Fruit fly (Drosophila melanogaster) whole organism, embryonic: ENCODE results near the gene Ctl1.

Source experiments
- ATbp ChIP-seq: fragments of 200-800 bp; sonication (Bioruptor generic); optimal IDR thresholded peaks from 2 replicates; lab custom pipeline; 2017; ENCODE audit warnings: missing biosample characterization, mild to moderate bottlenecking, missing genetic modification characterization, missing genetic modification reagents
- Asciz ChIP-seq: fragments of 200-800 bp; sonication (Bioruptor generic); optimal IDR thresholded peaks from 2 replicates; lab custom pipeline; 2017; ENCODE audit warnings: missing biosample characterization, mild to moderate bottlenecking, missing genetic modification characterization, missing genetic modification reagents
- Blimp-1 ChIP-seq: fragments of 200-800 bp; sonication (Bioruptor generic); optimal IDR thresholded peaks from 3 replicates; lab custom pipeline; 2018; ENCODE audit warnings: missing biosample characterization, missing genetic modification characterization, mild to moderate bottlenecking, moderate library complexity, missing genetic modification reagents
- CG1024 ChIP-seq: fragments of 200-800 bp; sonication (Bioruptor generic); IDR thresholded peaks from 2 replicates; pipeline ENCODE4 v1.3.6; 2022; ENCODE audit warnings: missing biosample characterization, missing genetic modification characterization
- CG10321 ChIP-seq: fragments of 200-800 bp; sonication (Bioruptor generic); IDR thresholded peaks from 2 replicates; pipeline ENCODE4 v1.3.6; 2022; ENCODE audit warnings: missing biosample characterization, missing genetic modification characterization
- CG10366 ChIP-seq: fragments of 200-800 bp; sonication (Bioruptor generic); IDR thresholded peaks from 2 replicates; pipeline ENCODE4 v1.3.6; 2022; ENCODE audit warnings: missing biosample characterization, missing genetic modification characterization
- CG10462 ChIP-seq: fragments of 200-800 bp; sonication (Bioruptor generic); optimal IDR thresholded peaks from 2 replicates; lab custom pipeline; 2016; ENCODE audit warnings: missing biosample characterization, missing genetic modification characterization
- CG11504 ChIP-seq: fragments of 200-800 bp; sonication (Bioruptor generic); optimal IDR thresholded peaks from 3 replicates; lab custom pipeline; 2019; ENCODE audit warnings: missing biosample characterization, mild to moderate bottlenecking, missing genetic modification characterization, moderate library complexity
- CG11696 ChIP-seq: fragments of 200-800 bp; sonication (Bioruptor generic); IDR thresholded peaks from 2 replicates; pipeline ENCODE4 v1.3.6; 2022; ENCODE audit warnings: missing biosample characterization, missing genetic modification characterization
- CG12071 ChIP-seq: fragments of 200-800 bp; sonication (Bioruptor generic); optimal IDR thresholded peaks from 3 replicates; lab custom pipeline; 2018; ENCODE audit warnings: missing biosample characterization, mild to moderate bottlenecking, missing genetic modification characterization
- CG14667 ChIP-seq: fragments of 200-800 bp; sonication (Bioruptor generic); IDR thresholded peaks from 2 replicates; pipeline ENCODE4 v1.3.6; 2022; ENCODE audit warnings: missing biosample characterization, missing genetic modification characterization
- CG1529 ChIP-seq: fragments of 200-800 bp; sonication (Bioruptor generic); optimal IDR thresholded peaks from 3 replicates; lab custom pipeline; 2018; ENCODE audit warnings: missing biosample characterization, missing genetic modification characterization
- CG16863 ChIP-seq: fragments of 200-800 bp; sonication (Bioruptor generic); optimal IDR thresholded peaks from 3 replicates; lab custom pipeline; 2016; ENCODE audit warnings: missing biosample characterization, missing genetic modification characterization
- CG18011 ChIP-seq: fragments of 200-800 bp; sonication (Bioruptor generic); optimal IDR thresholded peaks from 2 replicates; lab custom pipeline; 2017; ENCODE audit warnings: missing biosample characterization, missing genetic modification characterization, mild to moderate bottlenecking, moderate library complexity, missing genotype
- CG18764 ChIP-seq: fragments of 200-800 bp; sonication (Bioruptor generic); optimal IDR thresholded peaks from 3 replicates; lab custom pipeline; 2016; ENCODE audit warnings: missing biosample characterization, missing genetic modification characterization
- CG2120 ChIP-seq: fragments of 200-800 bp; sonication (Bioruptor generic); optimal IDR thresholded peaks from 3 replicates; lab custom pipeline; 2016; ENCODE audit warnings: missing biosample characterization, missing genetic modification characterization
- CG2712 ChIP-seq: fragments of 200-800 bp; optimal IDR thresholded peaks from 3 replicates; lab custom pipeline; 2019; ENCODE audit warnings: missing biosample characterization, mild to moderate bottlenecking, missing genetic modification characterization, moderate library complexity
- CG4730 ChIP-seq: fragments of 200-800 bp; sonication (Bioruptor generic); IDR thresholded peaks from 2 replicates; pipeline ENCODE4 v1.3.6; 2022; ENCODE audit warnings: missing biosample characterization, missing genetic modification characterization
- CG6791 ChIP-seq: fragments of 200-800 bp; sonication (Bioruptor generic); IDR thresholded peaks from 3 replicates; pipeline ENCODE4 v1.3.6; 2022; ENCODE audit warnings: missing biosample characterization, missing genetic modification characterization; ENCODE audit not compliant: partially characterized antibody
- CG7987 ChIP-seq: fragments of 200-800 bp; sonication (Bioruptor generic); optimal IDR thresholded peaks from 2 replicates; lab custom pipeline; 2018; ENCODE audit warnings: missing biosample characterization, mild to moderate bottlenecking, missing genetic modification characterization, moderate library complexity
- CG8089 ChIP-seq: fragments of 200-800 bp; sonication (Bioruptor generic); optimal IDR thresholded peaks from 3 replicates; lab custom pipeline; 2016; ENCODE audit warnings: missing biosample characterization, missing genetic modification characterization
- CrebB ChIP-seq: fragments of 200-800 bp; sonication (Bioruptor generic); optimal IDR thresholded peaks from 3 replicates; lab custom pipeline; 2018; ENCODE audit warnings: missing biosample characterization, mild to moderate bottlenecking, missing genetic modification characterization
- Fer2 ChIP-seq: fragments of 200-800 bp; sonication (Bioruptor generic); optimal IDR thresholded peaks from 2 replicates; lab custom pipeline; 2018; ENCODE audit warnings: missing biosample characterization, mild to moderate bottlenecking, missing genetic modification characterization, moderate library complexity
- Fer3 ChIP-seq: fragments of 200-800 bp; sonication (Bioruptor generic); optimal IDR thresholded peaks from 2 replicates; lab custom pipeline; 2018; ENCODE audit warnings: missing biosample characterization, mild to moderate bottlenecking, missing genetic modification characterization, moderate library complexity
- Hr3 ChIP-seq: fragments of 200-800 bp; sonication (Bioruptor generic); optimal IDR thresholded peaks from 3 replicates; lab custom pipeline; 2016; ENCODE audit warnings: missing biosample characterization, missing genetic modification characterization
- Hr51 ChIP-seq, 2 experiments: fragments of 200-800 bp; sonication (Bioruptor generic); optimal IDR thresholded peaks; 2 replicates in 1 of 2; 3 replicates in 1 of 2; lab custom pipeline; 2016 to 2018; ENCODE audit warnings: missing biosample characterization in 2 of 2, missing genetic modification characterization in 2 of 2, mild to moderate bottlenecking in 1 of 2, moderate library complexity in 1 of 2
- Med ChIP-seq: fragments of 200-800 bp; sonication (Bioruptor generic); peaks from one replicate; lab custom pipeline; 2016; ENCODE audit warnings: missing biosample characterization, missing genetic modification characterization, mild to moderate bottlenecking, inconsistent platforms, moderate library complexity
- Myb ChIP-seq: fragments of 200-800 bp; sonication (Bioruptor generic); optimal IDR thresholded peaks from 2 replicates; lab custom pipeline; 2016; ENCODE audit warnings: missing biosample characterization, missing genetic modification characterization
- Nf-YB ChIP-seq: fragments of 200-800 bp; sonication (Bioruptor generic); optimal IDR thresholded peaks from 3 replicates; lab custom pipeline; 2019; ENCODE audit warnings: missing biosample characterization, mild to moderate bottlenecking, missing genetic modification characterization, moderate library complexity
- Sox102F ChIP-seq: fragments of 200-800 bp; sonication (Bioruptor generic); optimal IDR thresholded peaks from 2 replicates; lab custom pipeline; 2018; ENCODE audit warnings: missing biosample characterization, mild to moderate bottlenecking, missing genetic modification characterization, moderate library complexity
- cad ChIP-seq: fragments of >200 bp; optimal IDR thresholded peaks from 2 replicates; lab custom pipeline; 2017; ENCODE audit warnings: missing biosample characterization, missing genetic modification characterization
- ci ChIP-seq: fragments of 200-800 bp; sonication (Bioruptor generic); IDR thresholded peaks from 3 replicates; pipeline ENCODE4 v1.3.6; 2022; ENCODE audit warnings: missing biosample characterization, missing genetic modification characterization
- dm ChIP-seq: fragments of 200-800 bp; sonication (Bioruptor generic); optimal IDR thresholded peaks from 3 replicates; lab custom pipeline; 2016; ENCODE audit warnings: missing biosample characterization, missing genetic modification characterization
- dmrt11E ChIP-seq: fragments of 200-800 bp; sonication (Bioruptor generic); optimal IDR thresholded peaks from 3 replicates; lab custom pipeline; 2018; ENCODE audit warnings: missing biosample characterization, mild to moderate bottlenecking, missing genetic modification characterization, moderate library complexity
- dmrt99B ChIP-seq: fragments of 200-800 bp; sonication (Bioruptor generic); optimal IDR thresholded peaks from 2 replicates; lab custom pipeline; 2018; ENCODE audit warnings: missing biosample characterization, mild to moderate bottlenecking, missing genetic modification characterization, moderate library complexity
- ems ChIP-seq: fragments of 200-800 bp; sonication (Bioruptor generic); optimal IDR thresholded peaks from 3 replicates; lab custom pipeline; 2016; ENCODE audit warnings: missing biosample characterization, missing genetic modification characterization
- eve ChIP-seq, 2 experiments: fragments of >200 bp; optimal IDR thresholded peaks; 2 replicates each; lab custom pipeline; 2017; ENCODE audit warnings: missing biosample characterization in 2 of 2, missing genetic modification characterization in 2 of 2
- eyg ChIP-seq: fragments of 200-800 bp; sonication (Bioruptor generic); optimal IDR thresholded peaks from 3 replicates; lab custom pipeline; 2016; ENCODE audit warnings: missing biosample characterization, missing genetic modification characterization
- gem ChIP-seq: fragments of 200-800 bp; sonication (Bioruptor generic); optimal IDR thresholded peaks from 2 replicates; lab custom pipeline; 2019; ENCODE audit warnings: missing biosample characterization, mild to moderate bottlenecking, missing genetic modification characterization, moderate library complexity
- ind ChIP-seq: fragments of 200-800 bp; sonication (Bioruptor generic); optimal IDR thresholded peaks from 3 replicates; lab custom pipeline; 2016; ENCODE audit warnings: missing biosample characterization, missing genetic modification characterization
- pan ChIP-seq, 4 experiments: fragments of >200 bp in 3 of 4; fragments of 200-800 bp in 1 of 4; sonication (Bioruptor generic) in 1 of 4; optimal IDR thresholded peaks in 3 of 4; IDR thresholded peaks in 1 of 4; 2 replicates each; pipeline versions ENCODE4 v1.3.6 to Lab custom; 2017 to 2022; ENCODE audit warnings: missing biosample characterization in 2 of 4, missing genetic modification characterization in 2 of 4, mixed read lengths in 1 of 4
- row ChIP-seq: fragments of 200-800 bp; sonication (Bioruptor generic); IDR thresholded peaks from 3 replicates; pipeline ENCODE4 v1.3.6; 2022; ENCODE audit warnings: missing biosample characterization, missing genetic modification characterization
- sens ChIP-seq: fragments of 200-800 bp; sonication (Bioruptor generic); peaks from one replicate; lab custom pipeline; 2016; ENCODE audit warnings: missing biosample characterization, missing genetic modification characterization
- shn ChIP-seq: fragments of 200-800 bp; sonication (Bioruptor generic); optimal IDR thresholded peaks from 3 replicates; lab custom pipeline; 2016; ENCODE audit warnings: missing biosample characterization, missing genetic modification characterization
- sisA ChIP-seq: fragments of 200-800 bp; sonication (Bioruptor generic); IDR thresholded peaks from 2 replicates; pipeline ENCODE4 v1.3.6; 2022; ENCODE audit warnings: missing biosample characterization, missing genetic modification characterization
- trem ChIP-seq: fragments of 200-800 bp; optimal IDR thresholded peaks from 3 replicates; lab custom pipeline; 2019; ENCODE audit warnings: missing biosample characterization, mild to moderate bottlenecking, missing genetic modification characterization, moderate library complexity
- tup ChIP-seq: fragments of 200-800 bp; sonication (Bioruptor generic); optimal IDR thresholded peaks from 2 replicates; lab custom pipeline; 2016; ENCODE audit warnings: missing biosample characterization, mild to moderate bottlenecking, missing genetic modification characterization, moderate library complexity
- unpg ChIP-seq: fragments of 200-800 bp; sonication (Bioruptor generic); optimal IDR thresholded peaks from 3 replicates; lab custom pipeline; 2018; ENCODE audit warnings: missing biosample characterization, mild to moderate bottlenecking, missing genetic modification characterization, moderate library complexity
- vvl ChIP-seq: fragments of 200-800 bp; sonication (Bioruptor generic); IDR thresholded peaks from 2 replicates; pipeline ENCODE4 v1.3.6; 2022; ENCODE audit warnings: missing biosample characterization, missing genetic modification characterization
- zen2 ChIP-seq: fragments of 200-800 bp; sonication (Bioruptor generic); IDR thresholded peaks from 3 replicates; pipeline ENCODE4 v1.3.6; 2022; ENCODE audit warnings: missing biosample characterization, missing genetic modification characterization; ENCODE audit not compliant: partially characterized antibody

The Ctl1 gene

DNA sequence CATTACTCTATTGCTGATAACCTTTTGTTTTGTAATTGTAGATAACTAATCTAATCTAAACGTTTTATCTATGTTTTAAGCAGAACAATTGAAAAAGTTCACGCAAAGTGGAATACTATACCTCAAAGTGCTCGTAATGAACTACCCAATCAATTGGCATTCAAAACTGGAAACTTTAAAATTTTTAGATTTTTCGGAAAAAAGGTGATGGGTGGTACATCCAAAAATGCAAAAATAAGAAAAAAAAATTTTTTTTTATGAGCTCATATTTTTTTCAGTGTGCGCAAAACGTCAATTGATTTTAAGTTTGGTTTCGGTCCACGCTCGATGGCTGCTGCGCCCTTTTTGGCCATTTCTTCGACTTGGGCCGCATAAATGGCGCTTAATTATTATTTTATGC, 32.8 kb downstream of the Ctl1 start:
- TF ChIP-seq pan (optimal IDR thresholded peaks at IDR 0.05; lab: Kevin White, UChicago) (no peak), pan (GFP tag; optimal IDR thresholded peaks at IDR 0.05 in 1 of 2, IDR thresholded peaks at IDR 0.05 in 1 of 2) (peak in 1 of 2 experiments; percentile 8), CG1024 (GFP tag; lab: Robert Waterston, UW) (no peak), CG1529 (GFP tag; lab: Kevin White, UChicago) (no peak), unpg (GFP tag; lab: Kevin White, UChicago) (peak; percentile 5), eve (GFP tag; optimal IDR thresholded peaks at IDR 0.05; lab: Kevin White, UChicago) (peak in 1 of 2 experiments; percentile 49), CG12071 (GFP tag; lab: Kevin White, UChicago) (no peak), CG14667 (GFP tag; lab: Robert Waterston, UW) (no peak), Myb (GFP tag; lab: Kevin White, UChicago) (no peak), CG11696 (no peak), Asciz (GFP tag; lab: Kevin White, UChicago) (peak; percentile 23), sisA (GFP tag; lab: Robert Waterston, UW) (peak; percentile 16; the same call in 1 of the 2 replicates), sens (GFP tag; lab: Kevin White, UChicago) (peak; percentile 61), ATbp (GFP tag; lab: Kevin White, UChicago) (peak; percentile 21), gem (peak; percentile 22), Hr51 (GFP tag; optimal IDR thresholded peaks at IDR 0.05; lab: Kevin White, UChicago) (peak in 1 of 2 experiments; percentile 10), CG4730 (GFP tag; lab: Robert Waterston, UW) (no peak), Nf-YB (no peak), CG10366 (GFP tag; lab: Robert Waterston, UW) (no peak), Hr3 (no peak), vvl (GFP tag; lab: Robert Waterston, UW) (peak; percentile 34; the same call in 1 of the 2 replicates), Med (peak; percentile 65), ci (GFP tag; lab: Robert Waterston, UW) (0 out of 3 replicates have a peak, but pooled peaks have one; percentile 31), dmrt99B (tag; lab: Kevin White, UChicago) (peak; percentile 1), CG11504 (peak; percentile 30), dm (no peak), Sox102F (GFP tag; lab: Kevin White, UChicago) (peak; percentile 47)

DNA sequence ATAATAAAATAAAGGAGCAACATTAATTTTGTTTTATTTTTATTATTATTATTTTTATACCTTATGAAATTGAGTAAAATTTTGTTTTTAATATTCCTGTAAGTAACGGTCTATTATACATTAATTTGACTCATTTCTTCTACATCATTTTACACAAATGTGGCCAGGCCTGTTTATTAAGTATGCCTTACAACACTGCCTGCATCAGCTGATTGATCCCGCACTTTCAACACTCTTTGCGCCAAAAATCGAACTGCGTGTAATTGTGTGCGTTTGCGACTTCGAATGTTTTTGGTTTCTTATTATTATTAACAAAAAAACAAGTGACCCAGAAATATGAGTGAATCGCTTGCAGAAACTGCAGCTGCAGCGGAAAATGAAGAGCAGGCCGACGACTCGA, 35.5 kb downstream of the Ctl1 start, which contains the start of gene Claspin:
Gene Claspin (plus strand): TSS at position 185 of the 400 bp plus-strand sequence.
- TF ChIP-seq eyg (GFP tag; lab: Kevin White, UChicago) (no peak), shn (peak; percentile 60), CG16863 (GFP tag; lab: Kevin White, UChicago) (peak; percentile 5), CG18011 (GFP tag; lab: Kevin White, UChicago) (no peak), Blimp-1 (GFP tag; lab: Kevin White, UChicago) (peak; percentile 6), tup (GFP tag; lab: Kevin White, UChicago) (peak; percentile 46), trem (tag; lab: Kevin White, UChicago) (peak; percentile 38), CG18764 (GFP tag; lab: Kevin White, UChicago) (no peak), CG8089 (GFP tag; lab: Kevin White, UChicago) (peak; percentile 33), zen2 (no peak), CrebB (tag; lab: Kevin White, UChicago) (no peak), cad (no peak), dmrt11E (peak; percentile 10), CG7987 (GFP tag; lab: Kevin White, UChicago) (no peak), CG10321 (GFP tag; lab: Robert Waterston, UW) (no peak), row (GFP tag; lab: Robert Waterston, UW) (no peak), sisA (GFP tag; lab: Robert Waterston, UW) (no peak), Hr3 (peak; percentile 45), CG6791 (GFP tag; lab: Robert Waterston, UW) (peak; percentile 37; the same call in 1 of the 3 replicates), CG10462 (GFP tag; lab: Kevin White, UChicago) (peak; percentile 47), ind (GFP tag; lab: Kevin White, UChicago) (peak; percentile 22), ems (peak; percentile 49), Fer2 (no peak), CG2120 (GFP tag; lab: Kevin White, UChicago) (peak; percentile 75), CG2712 (peak; percentile 45), Fer3 (no peak)
